Worm (Caenorhabditis elegans) whole organism, midembryonic: ENCODE measurements around the gene K09H11.11.

Experiments
- cog-1 ChIP-seq: sonication (generic microtip); optimal IDR thresholded peaks from 2 replicates; lab custom pipeline; 2016; ENCODE audit warnings: missing genetic modification characterization, missing compliant biosample characterization
- med-1 ChIP-seq: sonication (generic microtip); optimal IDR thresholded peaks from 2 replicates; lab custom pipeline; 2017; ENCODE audit warnings: missing genetic modification characterization, mild to moderate bottlenecking, missing compliant biosample characterization, antibody characterized with exemption, missing genetic modification reagents; ENCODE audit not compliant: insufficient read depth
- ref-1 ChIP-seq: fragments of 200-800 bp; sonication (Bioruptor generic); conservative IDR thresholded peaks from 2 replicates; pipeline ENCODE4 v1.3.6; 2022; ENCODE audit warnings: missing genetic modification reagents, missing genetic modification characterization, missing compliant biosample characterization
- tab-1 ChIP-seq: fragments of 200-800 bp; sonication (Bioruptor generic); IDR thresholded peaks from 2 replicates; pipeline ENCODE4 v1.3.6; 2022; ENCODE audit warnings: missing genetic modification characterization, missing compliant biosample characterization
- ztf-23 ChIP-seq: fragments of 200-800 bp; sonication (Bioruptor generic); IDR thresholded peaks from 2 replicates; pipeline ENCODE4 v1.3.6; 2022; ENCODE audit warnings: missing genetic modification reagents, missing genetic modification characterization, missing compliant biosample characterization

DNA sequence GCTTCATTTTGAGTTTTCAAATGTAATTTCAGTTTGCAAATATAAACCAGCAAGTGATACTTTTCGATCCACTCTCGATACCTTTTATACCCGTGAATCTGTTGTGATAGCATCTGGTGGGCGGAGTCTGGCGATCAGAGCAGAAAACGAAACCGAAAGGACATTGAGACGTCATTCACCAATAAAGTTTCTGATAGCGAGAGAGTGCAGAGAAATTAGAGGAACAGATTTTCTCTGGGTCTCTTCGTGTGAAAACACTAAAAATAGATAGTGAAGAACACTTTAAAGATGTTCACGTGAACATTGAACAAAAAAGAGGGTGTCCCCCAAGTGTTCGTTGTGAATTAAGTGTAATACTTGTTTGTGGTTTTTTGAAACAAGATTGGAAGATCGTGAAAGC, 8.7 kb upstream of the K09H11.11 start, which contains the start of gene pgph-3:
- TF ChIP-seq med-1 (GFP tag; lab: Kevin White, UChicago) (no peak), tab-1 (GFP tag; lab: Robert Waterston, UW) (no peak), ref-1 (GFP tag; lab: Robert Waterston, UW) (no peak), ztf-23 (GFP tag; lab: Robert Waterston, UW) (no peak), cog-1 (tag; lab: Kevin White, UChicago) (no peak)
